Fruit fly (Drosophila melanogaster): ENCODE results near the gene Calr.

The Calr gene

DNA sequence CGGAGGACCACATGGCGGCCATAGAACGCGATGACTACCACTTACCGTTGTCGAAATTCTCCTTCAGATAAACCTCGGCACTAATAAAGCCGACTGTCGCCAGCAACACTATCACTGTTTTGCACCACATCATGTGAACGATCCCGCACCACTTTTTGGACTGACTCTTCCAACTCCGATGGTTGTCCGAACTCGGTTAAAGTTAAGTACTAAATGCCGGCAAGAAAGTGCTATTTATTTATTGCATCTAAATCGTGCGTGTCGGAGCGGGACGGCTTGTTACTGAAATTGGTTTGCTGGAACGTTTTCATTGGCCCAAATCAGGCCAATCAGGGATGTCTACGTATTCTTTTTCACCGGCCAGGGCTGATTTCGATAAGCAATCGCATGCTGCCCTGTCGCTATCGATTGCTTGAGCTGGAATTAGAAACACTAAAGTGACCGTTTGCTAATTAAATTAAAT is at the start of gene Calr:
Gene Calr (minus strand): TSS at position 219 of the 463 bp plus-strand sequence.
- TF ChIP-seq CG17801 (GFP tag; optimal IDR thresholded peaks at IDR 0.05; ENCODE audit: partially characterized antibody) = peak; percentile 73

- no peak for TF ChIP-seq CG17801 (GFP tag; optimal IDR thresholded peaks at IDR 0.05; ENCODE audit: partially characterized antibody)
Measured at dm6 chr3R:9679746-9680145, 49.1 kb upstream of the Calr start, which contains the start of gene nmdyn-D7. nmdyn-D7 (plus strand) TSS chr3R:9679939.

- TF ChIP-seq CG17801 (GFP tag; optimal IDR thresholded peaks at IDR 0.05; ENCODE audit: partially characterized antibody) = no peak
Measured at dm6 chr3R:9677734-9678341, 47.2 kb upstream of the Calr start, which contains the start of gene p23. p23 (plus strand) TSS chr3R:9677927.

dm6 chr3R:9674968-9675573 is 44.4 kb upstream of the Calr start, which contains the start of gene Nepl12:
Nepl12 (plus strand) TSS chr3R:9675523.
- no peak for TF ChIP-seq CG17801 (GFP tag; optimal IDR thresholded peaks at IDR 0.05; ENCODE audit: partially characterized antibody)

dm6 chr3R:9674196-9674693 is 43.6 kb upstream of the Calr start, which contains the start of gene Dhc1:
Dhc1 (minus strand) TSS chr3R:9674643.
- TF ChIP-seq CG17801 (GFP tag; optimal IDR thresholded peaks at IDR 0.05; ENCODE audit: partially characterized antibody) = no peak

- TF ChIP-seq CG17801 (GFP tag; optimal IDR thresholded peaks at IDR 0.05; ENCODE audit: partially characterized antibody) = no peak
Measured at dm6 chr3R:9673207-9673606, 42.6 kb upstream of the Calr start.

- no peak for TF ChIP-seq CG17801 (GFP tag; optimal IDR thresholded peaks at IDR 0.05; ENCODE audit: partially characterized antibody)
Measured at dm6 chr3R:9665405-9665804, 34.8 kb upstream of the Calr start.

dm6 chr3R:9646104-9646707 is 15.6 kb upstream of the Calr start, which contains the start of gene Fst:
Fst (minus strand) TSS chr3R:9646154.
- no peak for TF ChIP-seq CG17801 (GFP tag; optimal IDR thresholded peaks at IDR 0.05; ENCODE audit: partially characterized antibody)

dm6 chr3R:9644620-9645019 is 14.0 kb upstream of the Calr start:
- TF ChIP-seq CG17801 (GFP tag; optimal IDR thresholded peaks at IDR 0.05; ENCODE audit: partially characterized antibody) = no peak

DNA sequence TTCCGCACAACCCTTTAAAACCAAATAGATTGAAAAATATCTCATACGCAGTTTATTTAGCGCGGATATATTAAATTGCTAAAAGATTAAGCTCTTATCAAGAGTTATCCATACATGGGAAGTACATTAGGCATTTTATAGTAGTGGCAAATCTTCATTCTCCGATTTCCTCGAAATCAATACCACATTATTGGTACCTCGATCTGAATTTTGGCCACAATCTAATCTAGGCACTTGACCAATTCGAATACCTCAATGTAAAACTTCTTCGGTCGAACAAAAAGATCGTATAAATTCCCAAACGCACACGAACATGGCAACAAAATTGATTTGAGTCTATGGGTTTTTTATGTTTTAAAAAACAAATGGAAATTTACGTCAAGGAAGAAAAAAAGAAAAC is 13.3 kb upstream of the Calr start:
- TF ChIP-seq CG17801 (GFP tag; optimal IDR thresholded peaks at IDR 0.05; ENCODE audit: partially characterized antibody) = no peak

dm6 chr3R:9640313-9640712 is 9.7 kb upstream of the Calr start:
- TF ChIP-seq CG17801 (GFP tag; optimal IDR thresholded peaks at IDR 0.05; ENCODE audit: partially characterized antibody) = no peak

DNA sequence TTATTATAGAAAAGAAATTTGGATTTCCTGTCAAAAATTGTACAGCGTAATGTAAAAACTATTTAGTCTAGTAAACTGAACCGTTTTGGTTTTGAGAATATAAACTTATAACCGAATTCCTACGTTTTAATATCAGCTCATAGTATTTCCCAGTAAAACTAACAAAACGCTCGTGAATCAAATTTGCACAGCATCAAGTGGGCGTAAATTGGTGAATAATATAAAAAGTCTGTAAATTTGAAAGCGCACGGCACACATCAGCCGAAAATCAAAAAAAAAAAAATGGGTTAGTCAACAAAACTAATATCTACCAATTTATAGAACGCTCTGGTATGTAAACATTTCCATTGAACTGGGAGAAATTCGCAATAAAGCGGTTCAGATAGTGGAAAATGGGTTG is 7.2 kb upstream of the Calr start, which contains the start of gene Dh44:
Gene Dh44 (plus strand): TSS at position 301 of the 400 bp plus-strand sequence.
- TF ChIP-seq CG17801 (GFP tag; optimal IDR thresholded peaks at IDR 0.05; ENCODE audit: partially characterized antibody) = no peak

dm6 chr3R:9637361-9637760 is 6.7 kb upstream of the Calr start, which contains the start of gene Scm:
Scm (minus strand) TSS chr3R:9637611.
- peak; percentile 47 for TF ChIP-seq CG17801 (GFP tag; optimal IDR thresholded peaks at IDR 0.05; ENCODE audit: partially characterized antibody)

dm6 chr3R:9632110-9632921 is 1.7 kb upstream of the Calr start:
- TF ChIP-seq CG17801 (GFP tag; optimal IDR thresholded peaks at IDR 0.05; ENCODE audit: partially characterized antibody) = no peak

DNA sequence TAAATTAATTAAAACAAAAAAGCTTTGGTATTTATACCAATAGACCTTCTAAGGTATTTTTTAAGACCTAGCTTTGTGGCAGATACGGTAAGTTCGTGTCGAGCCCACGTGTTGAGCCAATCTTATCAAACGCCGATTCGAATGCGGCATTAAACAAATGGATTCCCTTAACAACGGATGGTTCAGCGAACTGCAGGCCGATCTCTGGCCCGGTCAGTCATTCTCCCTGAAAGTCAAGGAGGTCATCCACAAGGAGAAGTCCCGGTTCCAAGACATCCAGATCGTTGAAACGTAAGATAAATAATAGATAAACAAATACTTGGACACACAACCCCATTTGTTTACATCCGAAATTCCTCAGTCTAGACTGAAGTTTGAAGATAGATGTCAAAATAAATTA is 913 bp upstream of the Calr start, which contains the start of gene SpdS:
Gene SpdS (plus strand): TSS at position 78 of the 400 bp plus-strand sequence.
- no peak for TF ChIP-seq CG17801 (GFP tag; optimal IDR thresholded peaks at IDR 0.05; ENCODE audit: partially characterized antibody)
